Worm (Caenorhabditis elegans): ENCODE data around the gene F19H6.6.

F19H6.6 gene

DNA sequence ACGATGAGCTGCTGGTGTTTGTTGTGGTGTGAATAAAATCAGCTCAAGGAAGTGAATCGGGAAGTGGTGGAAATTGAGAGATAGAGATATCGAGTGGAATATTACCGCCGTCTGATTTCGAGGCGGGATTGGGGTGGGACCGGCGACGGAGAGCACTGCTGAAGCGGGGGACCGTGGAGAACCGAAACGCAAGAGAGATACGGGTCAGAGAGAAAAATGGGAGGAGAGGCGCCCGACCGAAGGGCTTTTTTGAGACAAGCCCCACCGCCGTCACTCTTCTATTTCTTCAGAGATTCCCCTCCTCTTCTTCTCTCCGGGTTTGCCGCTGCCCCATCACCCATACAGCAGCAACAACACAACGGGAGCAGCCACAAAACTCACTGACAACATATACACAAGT, 45.4 kb downstream of the F19H6.6 start:
- no peak for TF ChIP-seq unc-62 (GFP tag; optimal IDR thresholded peaks at IDR 0.05)

DNA sequence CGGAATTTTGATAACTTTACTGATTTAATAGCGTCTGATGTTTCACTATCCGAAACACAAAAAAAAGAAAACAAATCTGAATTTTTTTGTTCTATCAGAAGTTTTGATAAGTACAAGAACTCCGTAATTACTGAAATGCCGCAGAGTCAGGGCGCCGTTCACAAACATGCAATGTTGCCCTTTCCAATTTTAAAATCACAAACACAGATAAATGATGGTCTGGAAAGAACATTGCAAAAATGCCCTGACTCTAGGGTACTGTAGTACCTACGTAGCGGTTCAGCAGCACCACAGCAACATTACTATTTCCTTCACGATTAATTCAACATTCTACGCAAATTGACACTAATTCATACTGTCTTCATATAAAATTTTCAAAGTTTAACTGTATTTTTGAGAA, 46.0 kb downstream of the F19H6.6 start:
- no peak for TF ChIP-seq unc-62 (GFP tag; optimal IDR thresholded peaks at IDR 0.05)

ce11 chrX:12407297-12407696, 46.7 kb downstream of the F19H6.6 start:
- TF ChIP-seq unc-62 (GFP tag; optimal IDR thresholded peaks at IDR 0.05): no peak
